Worm (Caenorhabditis elegans) whole organism, L1 larva: Measurements from ENCODE around the gene cya-2.
"Not testable (repeated sequence)": the region's sequence is repeated elsewhere in the genome, so short reads cannot be mapped to it uniquely, and the experiment has no call there.

Source experiments
- C16A3.4 ChIP-seq: fragments of 150-350 bp; optimal IDR thresholded peaks from 2 replicates; lab custom pipeline; 2014; ENCODE audit warnings: missing biosample characterization, missing genetic modification characterization
- C34B4.2 ChIP-seq: sonication (generic microtip); optimal IDR thresholded peaks from 2 replicates; lab custom pipeline; 2017; ENCODE audit warnings: mild to moderate bottlenecking, missing genetic modification characterization, missing compliant biosample characterization
- alr-1 ChIP-seq: fragments of 200-800 bp; sonication (Bioruptor generic); optimal IDR thresholded peaks from 2 replicates; lab custom pipeline; 2018; ENCODE audit warnings: borderline replicate concordance, mild to moderate bottlenecking, missing genetic modification characterization, missing compliant biosample characterization
- aly-2 ChIP-seq: fragments of 150-350 bp; optimal IDR thresholded peaks from 2 replicates; lab custom pipeline; 2014; ENCODE audit warnings: missing biosample characterization, missing genetic modification characterization
- ama-1 ChIP-seq: fragments of 150-350 bp; optimal IDR thresholded peaks from 2 replicates; lab custom pipeline; 2014
- blmp-1 ChIP-seq: fragments of 150-350 bp; optimal IDR thresholded peaks from 2 replicates; lab custom pipeline; 2014; ENCODE audit warnings: missing biosample characterization, missing genetic modification characterization
- ceh-82 ChIP-seq, 3 experiments: fragments of 150-350 bp in 1 of 3; sonication (generic microtip) in 2 of 3; optimal IDR thresholded peaks; 2 replicates each; lab custom pipeline; 2014 to 2017; ENCODE audit warnings: missing biosample characterization in 3 of 3, missing genetic modification characterization in 3 of 3
- ces-1 ChIP-seq: fragments of 150-350 bp; optimal IDR thresholded peaks from 2 replicates; lab custom pipeline; 2014; ENCODE audit warnings: missing biosample characterization, missing genetic modification reagents, missing genetic modification characterization
- efl-1 ChIP-seq, 4 experiments: fragments of 150-350 bp; optimal IDR thresholded peaks in 3 of 4; peaks in 1 of 4; 1 replicate in 1 of 4; 2 replicates in 3 of 4; lab custom pipeline; 2014; ENCODE audit warnings: missing biosample characterization in 2 of 4, missing genetic modification characterization in 2 of 4, missing genetic modification reagents in 2 of 4
- egl-13 ChIP-seq: sonication (generic microtip); optimal IDR thresholded peaks from 2 replicates; lab custom pipeline; 2016; ENCODE audit warnings: missing genotype, missing genetic modification reagents, missing genetic modification characterization, missing compliant biosample characterization
- egl-27 ChIP-seq, 2 experiments: fragments of 150-350 bp in 1 of 2; sonication (generic microtip); optimal IDR thresholded peaks; 3 replicates each; lab custom pipeline; 2017 to 2018; ENCODE audit warnings: missing biosample characterization in 2 of 2, missing genetic modification characterization in 2 of 2, missing genetic modification reagents in 2 of 2
- ets-5 ChIP-seq: fragments of 200-800 bp; sonication (Bioruptor generic); IDR thresholded peaks from 2 replicates; pipeline ENCODE4 v1.3.6; 2022; ENCODE audit warnings: missing genetic modification characterization, missing compliant biosample characterization
- fkh-8 ChIP-seq: sonication (generic microtip); optimal IDR thresholded peaks from 2 replicates; lab custom pipeline; 2016; ENCODE audit warnings: mild to moderate bottlenecking, missing genetic modification characterization, missing compliant biosample characterization
- fos-1 ChIP-seq: fragments of 150-350 bp; optimal IDR thresholded peaks from 2 replicates; lab custom pipeline; 2014; ENCODE audit warnings: missing biosample characterization, missing genetic modification characterization
- hlh-17 ChIP-seq: fragments of 200-800 bp; sonication (Bioruptor generic); optimal IDR thresholded peaks from 2 replicates; lab custom pipeline; 2018; ENCODE audit warnings: missing genetic modification characterization, mild to moderate bottlenecking, missing compliant biosample characterization, moderate library complexity, borderline replicate concordance
- hlh-4 ChIP-seq: sonication (generic microtip); optimal IDR thresholded peaks from 2 replicates; lab custom pipeline; 2016; ENCODE audit warnings: mild to moderate bottlenecking, missing genetic modification characterization, missing compliant biosample characterization
- hpl-2 ChIP-seq: fragments of 150-350 bp; optimal IDR thresholded peaks from 2 replicates; lab custom pipeline; 2014; ENCODE audit warnings: missing biosample characterization, missing genetic modification reagents, missing genetic modification characterization
- irx-1 ChIP-seq: sonication (generic microtip); optimal IDR thresholded peaks from 2 replicates; lab custom pipeline; 2016; ENCODE audit warnings: missing genetic modification characterization, missing compliant biosample characterization
- lin-13 ChIP-seq: fragments of 150-350 bp; optimal IDR thresholded peaks from 2 replicates; lab custom pipeline; 2014; ENCODE audit warnings: missing biosample characterization, missing genetic modification reagents, missing genetic modification characterization
- lin-14 ChIP-seq: fragments of 200-800 bp; sonication (Bioruptor generic); optimal IDR thresholded peaks from 2 replicates; lab custom pipeline; 2018; ENCODE audit warnings: mild to moderate bottlenecking, missing genetic modification characterization, moderate library complexity, missing compliant biosample characterization
- lin-35 ChIP-seq, 2 experiments: fragments of 150-350 bp; optimal IDR thresholded peaks; 2 replicates each; lab custom pipeline; 2014; ENCODE audit warnings: missing biosample characterization in 2 of 2, missing genetic modification characterization in 2 of 2, missing genetic modification reagents in 2 of 2
- mab-9 ChIP-seq: fragments of 200-800 bp; sonication (Bioruptor generic); IDR thresholded peaks from 2 replicates; pipeline ENCODE4 v1.3.6; 2022; ENCODE audit warnings: missing genetic modification reagents, missing genetic modification characterization, missing compliant biosample characterization
- mef-2 ChIP-seq: fragments of 150-350 bp; optimal IDR thresholded peaks from 2 replicates; lab custom pipeline; 2014; ENCODE audit warnings: missing biosample characterization, missing genetic modification characterization
- nhr-11 ChIP-seq: fragments of 150-350 bp; optimal IDR thresholded peaks from 2 replicates; lab custom pipeline; 2014; ENCODE audit warnings: missing biosample characterization, missing genetic modification characterization
- nhr-12 ChIP-seq: sonication (generic microtip); optimal IDR thresholded peaks from 2 replicates; lab custom pipeline; 2017; ENCODE audit warnings: missing biosample characterization, missing genetic modification characterization
- nhr-20 ChIP-seq: sonication (generic microtip); optimal IDR thresholded peaks from 2 replicates; lab custom pipeline; 2016; ENCODE audit warnings: mild to moderate bottlenecking, missing genetic modification characterization, missing compliant biosample characterization
- nhr-28 ChIP-seq: fragments of 150-350 bp; optimal IDR thresholded peaks from 2 replicates; lab custom pipeline; 2014; ENCODE audit warnings: missing biosample characterization, missing genetic modification characterization
- nhr-47 ChIP-seq: sonication (generic microtip); optimal IDR thresholded peaks from 2 replicates; lab custom pipeline; 2016; ENCODE audit warnings: mild to moderate bottlenecking, missing genetic modification characterization, moderate library complexity, missing compliant biosample characterization
- nhr-84 ChIP-seq: sonication (generic microtip); optimal IDR thresholded peaks from 2 replicates; lab custom pipeline; 2017; ENCODE audit warnings: missing biosample characterization, missing genetic modification characterization
- nhr-85 ChIP-seq: sonication (generic microtip); peaks from one replicate; lab custom pipeline; 2016; ENCODE audit warnings: missing genetic modification characterization, inconsistent platforms, missing compliant biosample characterization
- nhr-90 ChIP-seq: sonication (generic microtip); optimal IDR thresholded peaks from 2 replicates; lab custom pipeline; 2016; ENCODE audit warnings: mild to moderate bottlenecking, missing genetic modification characterization, missing compliant biosample characterization; ENCODE audit not compliant: poor library complexity
- pag-3 ChIP-seq: sonication (generic microtip); optimal IDR thresholded peaks from 2 replicates; lab custom pipeline; 2017; ENCODE audit warnings: missing genetic modification characterization, mild to moderate bottlenecking, missing compliant biosample characterization, antibody characterized with exemption, borderline replicate concordance; ENCODE audit not compliant: insufficient read depth
- pax-3 ChIP-seq: fragments of 200-800 bp; sonication (Bioruptor generic); optimal IDR thresholded peaks from 2 replicates; lab custom pipeline; 2018; ENCODE audit warnings: mild to moderate bottlenecking, missing genetic modification characterization, moderate library complexity, missing compliant biosample characterization
- swsn-7 ChIP-seq: sonication (generic microtip); optimal IDR thresholded peaks from 2 replicates; lab custom pipeline; 2016; ENCODE audit warnings: missing genetic modification characterization, missing compliant biosample characterization
- tlp-1 ChIP-seq: fragments of 150-350 bp; optimal IDR thresholded peaks from 2 replicates; lab custom pipeline; 2014; ENCODE audit warnings: missing biosample characterization, missing genetic modification characterization
- unc-130 ChIP-seq: fragments of 150-350 bp; optimal IDR thresholded peaks from 2 replicates; lab custom pipeline; 2017; ENCODE audit warnings: missing biosample characterization, missing genetic modification characterization, inconsistent platforms
- unc-30 ChIP-seq: sonication (generic microtip); optimal IDR thresholded peaks from 2 replicates; lab custom pipeline; 2017; ENCODE audit warnings: missing biosample characterization, missing genetic modification characterization
- unc-62 ChIP-seq: fragments of 150-350 bp; optimal IDR thresholded peaks from 2 replicates; lab custom pipeline; 2014; ENCODE audit warnings: missing biosample characterization, missing genetic modification reagents, missing genetic modification characterization
- zip-4 ChIP-seq: fragments of 200-800 bp; sonication (Bioruptor generic); optimal IDR thresholded peaks from 2 replicates; lab custom pipeline; 2018; ENCODE audit warnings: mild to moderate bottlenecking, missing genetic modification characterization, moderate library complexity, missing compliant biosample characterization
- ztf-11 ChIP-seq, 2 experiments: sonication (generic microtip); optimal IDR thresholded peaks; 2 replicates each; lab custom pipeline; 2016 to 2017; ENCODE audit warnings: missing genetic modification characterization in 2 of 2, missing biosample characterization in 1 of 2, missing compliant biosample characterization in 1 of 2

Gene cya-2

DNA sequence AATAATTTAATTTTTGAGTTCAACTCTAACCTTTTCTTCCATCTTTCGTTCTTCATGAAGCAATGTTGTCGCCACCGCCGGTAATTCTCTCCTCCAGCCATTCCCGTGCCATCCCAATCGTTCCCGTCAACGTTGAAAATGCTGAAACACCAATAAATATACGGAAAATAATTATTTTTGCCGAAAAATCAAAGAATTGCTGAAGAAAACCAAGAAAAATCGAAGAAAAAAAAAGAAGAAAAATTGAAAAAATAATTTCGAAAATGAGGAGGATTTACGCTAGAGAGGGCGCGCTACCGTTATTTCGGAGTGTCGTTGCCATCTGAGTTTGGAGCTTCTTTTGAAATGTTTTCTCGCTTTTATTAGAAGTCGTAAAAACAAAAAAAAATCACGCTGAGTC lies at the start of gene cya-2:
TSS of gene cya-2 (minus strand) at position 101 of the 400 bp plus-strand sequence.
- TF ChIP-seq lin-14 (GFP tag; lab: Kevin White, UChicago); hlh-4 (tag; lab: Kevin White, UChicago); unc-62: not testable (repeated sequence)

- no peak for TF ChIP-seq nhr-85
- peak; percentile 39 for TF ChIP-seq blmp-1
Measured at ce11 chrII:2071429-2071828, 48.0 kb upstream of the cya-2 start, which contains the start of gene F07E5.7. TSS of gene F07E5.7 (minus strand) at chrII:2071529.

ce11 chrII:2067451-2068021 lies 44.1 kb upstream of the cya-2 start, which contains the start of gene F07E5.12:
TSS of gene F07E5.12 (plus strand) at chrII:2067971.
- not testable (repeated sequence) for TF ChIP-seq efl-1 (optimal IDR thresholded peaks at IDR 0.05; lab: Kevin White, UChicago)
- peak in 1 of 2 experiments; percentile 60 for TF ChIP-seq efl-1 (GFP tag; optimal IDR thresholded peaks at IDR 0.05 in 1 of 2; lab: Kevin White, UChicago)

DNA sequence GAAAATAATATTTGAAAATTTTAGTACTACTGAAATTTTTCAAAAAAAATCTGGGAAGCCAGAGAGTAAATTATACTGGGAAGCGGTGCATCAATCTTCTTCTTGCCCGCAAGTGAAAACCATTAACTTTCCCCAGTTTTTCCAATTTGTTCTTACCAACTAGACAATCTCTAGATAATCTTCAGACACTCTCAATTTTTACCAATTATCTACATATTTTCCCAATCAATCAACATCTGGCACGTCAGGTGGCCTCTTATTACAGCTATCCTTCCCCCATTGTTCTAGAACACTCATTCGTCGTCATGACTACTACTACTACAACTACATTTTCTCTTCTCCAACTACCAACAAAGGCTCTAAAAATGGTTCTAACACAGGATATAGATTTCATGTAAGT lies 41.1 kb upstream of the cya-2 start, which contains the start of gene fbxb-6:
TSS of gene fbxb-6 (plus strand) at position 301 of the 400 bp plus-strand sequence.
- TF ChIP-seq efl-1 (optimal IDR thresholded peaks at IDR 0.05; lab: Kevin White, UChicago) (no peak), efl-1 (GFP tag; optimal IDR thresholded peaks at IDR 0.05 in 1 of 2; lab: Kevin White, UChicago) (peak in 1 of 2 experiments; percentile 68), nhr-11 (tag; lab: Kevin White, UChicago) (no peak)
- TF ChIP-seq, all 84 proteins: peak for 1

DNA sequence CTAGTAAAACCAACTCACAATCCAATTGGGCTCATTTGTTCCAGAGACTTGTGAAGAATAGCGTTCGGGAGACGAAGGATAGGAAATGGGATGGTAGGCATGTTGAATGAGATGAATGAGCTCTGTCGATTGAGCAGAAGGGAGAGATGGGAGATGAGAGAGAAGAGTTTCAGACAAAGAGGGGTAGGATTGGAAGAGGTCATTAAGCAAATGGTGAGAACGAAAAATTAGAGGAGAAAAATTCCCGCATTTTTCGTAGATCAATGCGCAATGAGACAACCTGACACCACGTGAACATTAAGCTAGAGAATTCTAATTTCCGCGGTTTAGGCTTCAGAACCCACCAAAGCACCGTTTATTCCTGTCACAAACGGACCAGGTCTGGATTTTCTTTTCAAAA lies 40.6 kb upstream of the cya-2 start, which contains the start of gene F07E5.13:
TSS of gene F07E5.13 (minus strand) at position 101 of the 400 bp plus-strand sequence.
- no peak for TF ChIP-seq nhr-12 (tag; lab: Kevin White, UChicago)
- TF ChIP-seq efl-1 (optimal IDR thresholded peaks at IDR 0.05; lab: Kevin White, UChicago) = no peak
- TF ChIP-seq efl-1 (GFP tag; optimal IDR thresholded peaks at IDR 0.05 in 1 of 2; lab: Kevin White, UChicago) = no peak
- no peak for TF ChIP-seq nhr-20
- no peak for TF ChIP-seq lin-35 (GFP tag; optimal IDR thresholded peaks at IDR 0.05; lab: Kevin White, UChicago)
- TF ChIP-seq hlh-17 (GFP tag; lab: Kevin White, UChicago) = no peak
- no peak for TF ChIP-seq ces-1 (GFP tag; lab: Kevin White, UChicago)
- TF ChIP-seq pax-3 (tag; lab: Kevin White, UChicago) = no peak
- TF ChIP-seq mef-2 (tag; lab: Kevin White, UChicago) = no peak
- TF ChIP-seq C34B4.2 (tag; lab: Kevin White, UChicago) = no peak
- TF ChIP-seq aly-2 (tag; lab: Kevin White, UChicago) = no peak
- TF ChIP-seq ztf-11 (tag; optimal IDR thresholded peaks at IDR 0.05; lab: Kevin White, UChicago) = no peak
- no peak for TF ChIP-seq mab-9 (GFP tag; lab: Robert Waterston, UW)
- no peak for TF ChIP-seq fkh-8 (tag; lab: Kevin White, UChicago)
- no peak for TF ChIP-seq ama-1 (lab: Kevin White, UChicago)
- no peak for TF ChIP-seq unc-130 (tag; lab: Kevin White, UChicago)

ce11 chrII:2058985-2059384 lies 35.6 kb upstream of the cya-2 start, which contains the start of gene F07E5.5:
TSS of gene F07E5.5 (minus strand) at chrII:2059070.
- TF ChIP-seq egl-27 (tag; optimal IDR thresholded peaks at IDR 0.05; lab: Kevin White, UChicago) = no peak
- no peak for TF ChIP-seq nhr-90
- TF ChIP-seq pag-3 = no peak
- TF ChIP-seq nhr-47 (tag; lab: Kevin White, UChicago) = no peak
- TF ChIP-seq unc-30 = no peak
- no peak for TF ChIP-seq nhr-84
- no peak for TF ChIP-seq zip-4 (GFP tag; lab: Kevin White, UChicago)
- peak; percentile 51 for TF ChIP-seq swsn-7
- TF ChIP-seq efl-1 (optimal IDR thresholded peaks at IDR 0.05; lab: Kevin White, UChicago) = peak; percentile 75 to 78
- peak; percentile 75 to 97 for TF ChIP-seq efl-1 (GFP tag; optimal IDR thresholded peaks at IDR 0.05 in 1 of 2; lab: Kevin White, UChicago)
- no peak for TF ChIP-seq irx-1 (tag; lab: Kevin White, UChicago)
- TF ChIP-seq alr-1 (tag; lab: Kevin White, UChicago) = no peak
- peak; percentile 46 for TF ChIP-seq C16A3.4 (tag; lab: Kevin White, UChicago)
- no peak for TF ChIP-seq C34B4.2 (tag; lab: Kevin White, UChicago)
- TF ChIP-seq lin-13 (GFP tag; lab: Kevin White, UChicago) = peak; percentile 4
- no peak for TF ChIP-seq tlp-1 (tag; lab: Kevin White, UChicago)
- no peak for TF ChIP-seq egl-13 (tag; lab: Kevin White, UChicago)
- no peak for TF ChIP-seq hpl-2
- peak; percentile 19 to 66 (median 64) for TF ChIP-seq ceh-82 (tag; optimal IDR thresholded peaks at IDR 0.05; lab: Kevin White, UChicago)
- TF ChIP-seq nhr-28 (tag; lab: Kevin White, UChicago) = no peak
- no peak for TF ChIP-seq fos-1
- no peak for TF ChIP-seq ets-5 (GFP tag; lab: Robert Waterston, UW)
